Fruit fly (Drosophila melanogaster) whole organism, embryonic: ENCODE results near the gene Hacd1.

Experiments used
- Ada2b ChIP-seq: fragments of 200-800 bp; sonication (Bioruptor generic); IDR thresholded peaks from 2 replicates; pipeline ENCODE4 v1.3.6; 2022; ENCODE audit warnings: missing biosample characterization, missing genetic modification characterization
- BEAF-32 ChIP-seq: fragments of 200-800 bp; sonication (Bioruptor generic); optimal IDR thresholded peaks from 3 replicates; lab custom pipeline; 2017; ENCODE audit warnings: missing biosample characterization, missing genetic modification characterization, mild to moderate bottlenecking, moderate library complexity, missing genetic modification reagents
- Bdp1 ChIP-seq: fragments of 200-800 bp; sonication (Bioruptor generic); optimal IDR thresholded peaks from 3 replicates; lab custom pipeline; 2016; ENCODE audit warnings: missing biosample characterization, missing genetic modification characterization
- CG10543 ChIP-seq: fragments of 200-800 bp; sonication (Bioruptor generic); optimal IDR thresholded peaks from 3 replicates; lab custom pipeline; 2017; ENCODE audit warnings: missing biosample characterization, mild to moderate bottlenecking, missing genetic modification characterization, moderate library complexity
- CG11696 ChIP-seq: fragments of 200-800 bp; sonication (Bioruptor generic); IDR thresholded peaks from 2 replicates; pipeline ENCODE4 v1.3.6; 2022; ENCODE audit warnings: missing biosample characterization, missing genetic modification characterization
- CG13123 ChIP-seq: fragments of 200-800 bp; sonication (Bioruptor generic); optimal IDR thresholded peaks from 2 replicates; lab custom pipeline; 2016; ENCODE audit warnings: missing biosample characterization, missing genetic modification characterization
- CG14014 ChIP-seq: fragments of 200-800 bp; sonication (Bioruptor generic); IDR thresholded peaks from 2 replicates; pipeline ENCODE4 v1.3.6; 2022; ENCODE audit warnings: missing biosample characterization, missing genetic modification characterization
- CG14050 ChIP-seq: fragments of 200-800 bp; sonication (Bioruptor generic); IDR thresholded peaks from 3 replicates; pipeline ENCODE4 v1.3.6; 2022; ENCODE audit warnings: missing biosample characterization, missing genetic modification characterization
- CG15073 ChIP-seq: fragments of 200-800 bp; sonication (Bioruptor generic); optimal IDR thresholded peaks from 2 replicates; lab custom pipeline; 2016; ENCODE audit warnings: missing biosample characterization, missing genetic modification characterization
- CG15601 ChIP-seq: fragments of 200-800 bp; sonication (Bioruptor generic); optimal IDR thresholded peaks from 3 replicates; lab custom pipeline; 2019; ENCODE audit warnings: missing biosample characterization, mild to moderate bottlenecking, missing genetic modification characterization, moderate library complexity
- CG17829 ChIP-seq: fragments of 200-800 bp; optimal IDR thresholded peaks from 2 replicates; lab custom pipeline; 2019; ENCODE audit warnings: missing biosample characterization, mild to moderate bottlenecking, missing genetic modification characterization, moderate library complexity
- CG18764 ChIP-seq: fragments of 200-800 bp; sonication (Bioruptor generic); optimal IDR thresholded peaks from 3 replicates; lab custom pipeline; 2016; ENCODE audit warnings: missing biosample characterization, missing genetic modification characterization
- CG2199 ChIP-seq: fragments of 200-800 bp; sonication (Bioruptor generic); IDR thresholded peaks from 3 replicates; pipeline ENCODE4 v1.3.6; 2022; ENCODE audit warnings: missing biosample characterization, missing genetic modification characterization
- CG2712 ChIP-seq: fragments of 200-800 bp; optimal IDR thresholded peaks from 3 replicates; lab custom pipeline; 2019; ENCODE audit warnings: missing biosample characterization, mild to moderate bottlenecking, missing genetic modification characterization, moderate library complexity
- CG2889 ChIP-seq: fragments of 200-800 bp; sonication (Bioruptor generic); IDR thresholded peaks from 3 replicates; pipeline ENCODE4 v1.3.6; 2022; ENCODE audit warnings: missing biosample characterization, missing genetic modification characterization
- CG3065 ChIP-seq: fragments of 200-800 bp; sonication (Bioruptor generic); optimal IDR thresholded peaks from 2 replicates; lab custom pipeline; 2016; ENCODE audit warnings: missing biosample characterization, missing genetic modification characterization
- CG31388 ChIP-seq: fragments of 200-800 bp; sonication (Bioruptor generic); optimal IDR thresholded peaks from 2 replicates; lab custom pipeline; 2016; ENCODE audit warnings: missing biosample characterization, missing genetic modification characterization
- CG33557 ChIP-seq: fragments of 200-800 bp; sonication (Bioruptor generic); optimal IDR thresholded peaks from 2 replicates; lab custom pipeline; 2019; ENCODE audit warnings: missing biosample characterization, mild to moderate bottlenecking, missing genetic modification characterization, moderate library complexity
- CG3407 ChIP-seq: fragments of 200-800 bp; sonication (Bioruptor generic); optimal IDR thresholded peaks from 2 replicates; lab custom pipeline; 2018; ENCODE audit warnings: missing biosample characterization, mild to moderate bottlenecking, missing genetic modification characterization
- CG4707 ChIP-seq: fragments of 200-800 bp; sonication (Bioruptor generic); optimal IDR thresholded peaks from 2 replicates; lab custom pipeline; 2018; ENCODE audit warnings: missing biosample characterization, mild to moderate bottlenecking, missing genetic modification characterization, moderate library complexity
- CG7786 ChIP-seq: fragments of 200-800 bp; sonication (Bioruptor generic); optimal IDR thresholded peaks from 2 replicates; lab custom pipeline; 2016; ENCODE audit warnings: missing biosample characterization, missing genetic modification characterization
- CG9215 ChIP-seq: fragments of 200-800 bp; sonication (Bioruptor generic); IDR thresholded peaks from 2 replicates; pipeline ENCODE4 v1.3.6; 2022; ENCODE audit warnings: missing biosample characterization, missing genetic modification characterization
- CG9932 ChIP-seq: fragments of 200-800 bp; sonication (Bioruptor generic); IDR thresholded peaks from 2 replicates; pipeline ENCODE4 v1.3.6; 2022; ENCODE audit warnings: missing biosample characterization, missing genetic modification characterization
- Dip3 ChIP-seq: fragments of 200-800 bp; sonication (Bioruptor generic); optimal IDR thresholded peaks from 3 replicates; lab custom pipeline; 2016; ENCODE audit warnings: missing biosample characterization, missing genetic modification characterization
- E2f1 ChIP-seq: fragments of 200-800 bp; sonication (Bioruptor generic); IDR thresholded peaks from 2 replicates; pipeline ENCODE4 v1.3.6; 2022; ENCODE audit warnings: missing biosample characterization, missing genetic modification characterization
- Hand ChIP-seq: fragments of 200-800 bp; sonication (Bioruptor generic); optimal IDR thresholded peaks from 2 replicates; lab custom pipeline; 2017; ENCODE audit warnings: mild to moderate bottlenecking, missing biosample characterization, missing genetic modification reagents, missing genetic modification characterization
- Nf-YA ChIP-seq: fragments of 200-800 bp; sonication (Bioruptor generic); IDR thresholded peaks from 2 replicates; pipeline ENCODE4 v1.3.6; 2022; ENCODE audit warnings: missing biosample characterization, missing genetic modification characterization
- TFAM ChIP-seq: fragments of 200-800 bp; sonication (Bioruptor generic); optimal IDR thresholded peaks from 2 replicates; lab custom pipeline; 2017; ENCODE audit warnings: missing biosample characterization, missing genetic modification characterization, inconsistent platforms
- Tbp ChIP-seq: fragments of >200 bp; optimal IDR thresholded peaks from 2 replicates; lab custom pipeline; 2018; ENCODE audit warnings: missing biosample characterization, missing genetic modification characterization
- ara ChIP-seq: fragments of 200-800 bp; sonication (Bioruptor generic); IDR thresholded peaks from 2 replicates; pipeline ENCODE4 v1.3.6; 2022; ENCODE audit warnings: missing biosample characterization, missing genetic modification characterization
- cas ChIP-seq: fragments of 200-800 bp; sonication (Bioruptor generic); IDR thresholded peaks from 2 replicates; pipeline ENCODE4 v1.3.6; 2022; ENCODE audit warnings: missing biosample characterization, missing genetic modification characterization
- caup ChIP-seq: fragments of 200-800 bp; sonication (Bioruptor generic); optimal IDR thresholded peaks from 3 replicates; lab custom pipeline; 2017; ENCODE audit warnings: missing biosample characterization, mild to moderate bottlenecking, missing genetic modification characterization, moderate library complexity; ENCODE audit not compliant: severe bottlenecking
- ewg ChIP-seq: fragments of 200-800 bp; sonication (Bioruptor generic); optimal IDR thresholded peaks from 3 replicates; lab custom pipeline; 2017; ENCODE audit warnings: mild to moderate bottlenecking, missing biosample characterization, missing genetic modification reagents, missing genetic modification characterization
- gce ChIP-seq: fragments of 200-800 bp; sonication (Bioruptor generic); IDR thresholded peaks from 3 replicates; pipeline ENCODE4 v1.3.6; 2022; ENCODE audit warnings: missing biosample characterization, missing genetic modification characterization
- insv ChIP-seq, 2 experiments: fragments of 200-800 bp; sonication (Bioruptor generic); optimal IDR thresholded peaks; 3 replicates each; lab custom pipeline; 2016 to 2018; ENCODE audit warnings: missing biosample characterization in 2 of 2, missing genetic modification characterization in 2 of 2
- ken ChIP-seq: fragments of 200-800 bp; sonication (Bioruptor generic); IDR thresholded peaks from 3 replicates; pipeline ENCODE4 v1.3.6; 2022; ENCODE audit warnings: missing biosample characterization, missing genetic modification characterization
- kni ChIP-seq: fragments of 200-800 bp; sonication (Bioruptor generic); optimal IDR thresholded peaks from 3 replicates; lab custom pipeline; 2017; ENCODE audit warnings: mild to moderate bottlenecking, missing biosample characterization, missing genetic modification reagents, missing genetic modification characterization
- lab ChIP-seq: fragments of 200-800 bp; sonication (Bioruptor generic); optimal IDR thresholded peaks from 3 replicates; lab custom pipeline; 2017; ENCODE audit warnings: missing biosample characterization, missing genetic modification characterization, mild to moderate bottlenecking, moderate library complexity, missing genetic modification reagents
- mam ChIP-seq: fragments of 200-800 bp; sonication (Bioruptor generic); optimal IDR thresholded peaks from 3 replicates; lab custom pipeline; 2016; ENCODE audit warnings: missing biosample characterization, missing genetic modification characterization
- p53 ChIP-seq: fragments of 200-800 bp; sonication (Bioruptor generic); optimal IDR thresholded peaks from 2 replicates; lab custom pipeline; 2016; ENCODE audit warnings: missing biosample characterization, missing genetic modification characterization
- sens ChIP-seq: fragments of 200-800 bp; sonication (Bioruptor generic); peaks from one replicate; lab custom pipeline; 2016; ENCODE audit warnings: missing biosample characterization, missing genetic modification characterization
- ssp ChIP-seq: fragments of 200-800 bp; sonication (Bioruptor generic); IDR thresholded peaks from 2 replicates; pipeline ENCODE4 v1.3.6; 2022; ENCODE audit warnings: missing biosample characterization, missing genetic modification characterization
- sug ChIP-seq: fragments of 200-800 bp; optimal IDR thresholded peaks from 2 replicates; lab custom pipeline; 2019; ENCODE audit warnings: missing biosample characterization, mild to moderate bottlenecking, missing genetic modification characterization, moderate library complexity
- tll ChIP-seq, 2 experiments: fragments of 200-800 bp in 1 of 2; fragments of >200 bp in 1 of 2; sonication (Bioruptor generic) in 1 of 2; optimal IDR thresholded peaks; 2 replicates each; lab custom pipeline; 2017 to 2019; ENCODE audit warnings: missing biosample characterization in 2 of 2, missing genetic modification characterization in 2 of 2, mild to moderate bottlenecking in 1 of 2, moderate library complexity in 1 of 2
- trh ChIP-seq: fragments of 200-800 bp; sonication (Bioruptor generic); optimal IDR thresholded peaks from 2 replicates; lab custom pipeline; 2016; ENCODE audit warnings: missing biosample characterization, missing genetic modification characterization
- wdn ChIP-seq: fragments of 200-800 bp; sonication (Bioruptor generic); IDR thresholded peaks from 2 replicates; pipeline ENCODE4 v1.3.6; 2022; ENCODE audit warnings: missing biosample characterization, missing genetic modification characterization
- z ChIP-seq: fragments of 200-800 bp; sonication (Bioruptor generic); IDR thresholded peaks from 3 replicates; pipeline ENCODE4 v1.3.6; 2022; ENCODE audit warnings: missing biosample characterization, missing genetic modification characterization
- zen ChIP-seq: fragments of 200-800 bp; sonication (Bioruptor generic); optimal IDR thresholded peaks from 3 replicates; lab custom pipeline; 2018; ENCODE audit warnings: missing biosample characterization, mild to moderate bottlenecking, missing genetic modification characterization, moderate library complexity

The Hacd1 gene

DNA sequence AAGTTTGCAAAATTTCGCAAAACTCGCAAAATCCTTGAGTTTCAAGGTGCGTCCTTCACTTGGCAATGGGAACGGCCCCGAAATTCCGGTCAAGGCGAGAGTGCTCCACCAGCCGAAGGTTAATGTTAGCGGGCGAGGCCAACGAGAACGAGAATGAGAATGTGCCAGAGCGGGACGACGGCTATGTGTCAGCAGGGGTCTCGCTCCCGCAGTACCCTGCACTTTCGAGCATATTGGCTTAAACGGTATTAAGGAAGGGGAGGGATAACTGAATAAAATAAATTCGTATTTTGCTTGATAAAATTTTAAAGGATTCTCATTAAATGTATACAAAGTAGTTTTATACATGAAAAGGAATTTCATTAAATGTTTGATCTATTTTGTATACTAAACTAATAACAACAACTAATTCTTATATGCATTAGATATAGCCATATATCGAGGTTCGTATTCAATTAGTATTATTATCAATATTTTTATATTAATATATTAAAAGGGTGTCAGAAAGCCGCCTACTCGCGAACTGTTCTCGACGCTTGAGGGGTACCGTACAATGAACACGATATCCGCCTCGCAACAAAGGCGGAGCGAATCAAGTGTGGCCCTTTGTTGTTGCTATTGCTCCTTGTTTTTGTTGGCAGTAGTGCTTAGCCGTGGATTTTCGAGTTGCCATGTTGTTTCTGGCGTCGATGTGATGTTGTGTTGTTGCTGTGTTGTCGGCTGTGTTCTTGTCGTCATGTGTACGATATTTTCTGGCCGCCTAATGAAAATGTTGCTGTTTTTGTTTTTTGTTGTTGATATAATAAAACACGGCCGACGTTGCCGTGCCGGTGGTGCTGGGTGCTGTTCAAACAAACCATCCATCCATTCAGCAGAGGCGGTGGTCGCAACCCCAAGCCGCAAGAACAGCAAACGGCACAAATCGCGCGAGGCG, 4.6 kb upstream of the Hacd1 start (continued):
- TF ChIP-seq CG3407 (peak; percentile 86), CG14014 (GFP tag; lab: Robert Waterston, UW) (no peak), CG17829 (tag; lab: Kevin White, UChicago) (peak; percentile 97), z (GFP tag; lab: Robert Waterston, UW) (no peak), CG15601 (tag; lab: Kevin White, UChicago) (peak; percentile 93), caup (GFP tag; lab: Kevin White, UChicago) (peak; percentile 94), ken (GFP tag; lab: Robert Waterston, UW) (no peak), CG4707 (GFP tag; lab: Kevin White, UChicago) (peak; percentile 22), Dip3 (GFP tag; lab: Kevin White, UChicago) (peak; percentile 19), CG2889 (GFP tag; lab: Robert Waterston, UW) (no peak), kni (GFP tag; lab: Kevin White, UChicago) (no peak), Nf-YA (no peak), trh (GFP tag; lab: Kevin White, UChicago) (peak; percentile 88), CG31388 (GFP tag; lab: Kevin White, UChicago) (peak; percentile 79), CG14050 (GFP tag; lab: Robert Waterston, UW) (no peak), CG11696 (GFP tag; lab: Robert Waterston, UW) (no peak), Ada2b (GFP tag; lab: Robert Waterston, UW) (no peak), BEAF-32 (GFP tag; lab: Kevin White, UChicago) (no peak), zen (tag; lab: Kevin White, UChicago) (peak; percentile 92), cas (GFP tag; lab: Robert Waterston, UW) (no peak), CG3065 (peak; percentile 77), ewg (GFP tag; lab: Kevin White, UChicago) (peak; percentile 83), TFAM (peak; percentile 32), CG13123 (GFP tag; lab: Kevin White, UChicago) (peak; percentile 87), E2f1 (no peak), CG10543 (GFP tag; lab: Kevin White, UChicago) (peak; percentile 31), CG33557 (GFP tag; lab: Kevin White, UChicago) (peak; percentile 95), ssp (no peak), wdn (GFP tag; lab: Robert Waterston, UW) (no peak), Hand (GFP tag; lab: Kevin White, UChicago) (peak; percentile 94), gce (no peak), insv (GFP tag; optimal IDR thresholded peaks at IDR 0.05; lab: Kevin White, UChicago) (peak in 1 of 2 experiments; percentile 47), CG7786 (GFP tag; lab: Kevin White, UChicago) (peak; percentile 75), p53 (GFP tag; lab: Kevin White, UChicago) (no peak), CG2199 (GFP tag; lab: Robert Waterston, UW) (no peak), lab (GFP tag; lab: Kevin White, UChicago) (peak; percentile 94), tll (GFP tag; optimal IDR thresholded peaks at IDR 0.05; lab: Kevin White, UChicago) (no peak), CG2712 (tag; lab: Kevin White, UChicago) (peak; percentile 98), Tbp (GFP tag; lab: Kevin White, UChicago) (no peak), sens (peak; percentile 92), CG9215 (GFP tag; lab: Robert Waterston, UW) (no peak), ara (GFP tag; lab: Robert Waterston, UW) (no peak), mam (GFP tag; lab: Kevin White, UChicago) (peak; percentile 69), Bdp1 (peak; percentile 39), CG9932 (GFP tag; lab: Robert Waterston, UW) (no peak), sug (tag; lab: Kevin White, UChicago) (peak; percentile 92), CG15073 (GFP tag; lab: Kevin White, UChicago) (peak; percentile 52), CG18764 (GFP tag; lab: Kevin White, UChicago) (peak; percentile 74)
